Fruit fly (Drosophila melanogaster) whole organism, embryonic: ENCODE data around the gene miple1.

ENCODE experiments used
- CG1024 ChIP-seq: fragments of 200-800 bp; sonication (Bioruptor generic); IDR thresholded peaks from 2 replicates; pipeline ENCODE4 v1.3.6; 2022; ENCODE audit warnings: missing biosample characterization, missing genetic modification characterization
- CG12236 ChIP-seq: fragments of 200-800 bp; sonication (Bioruptor generic); optimal IDR thresholded peaks from 2 replicates; lab custom pipeline; 2016; ENCODE audit warnings: missing biosample characterization, missing genetic modification characterization
- CG12299 ChIP-seq: fragments of 200-800 bp; sonication (Bioruptor generic); optimal IDR thresholded peaks from 2 replicates; lab custom pipeline; 2018; ENCODE audit warnings: missing biosample characterization, mild to moderate bottlenecking, missing genetic modification characterization
- CG13424 ChIP-seq: fragments of 200-800 bp; sonication (Bioruptor generic); optimal IDR thresholded peaks from 2 replicates; lab custom pipeline; 2019; ENCODE audit warnings: missing biosample characterization, mild to moderate bottlenecking, missing genetic modification characterization, moderate library complexity
- CG13775 ChIP-seq: fragments of 200-800 bp; sonication (Bioruptor generic); optimal IDR thresholded peaks from 3 replicates; lab custom pipeline; 2017; ENCODE audit warnings: missing biosample characterization, mild to moderate bottlenecking, missing genetic modification characterization
- CG14710 ChIP-seq: fragments of 200-800 bp; sonication (Bioruptor generic); optimal IDR thresholded peaks from 3 replicates; lab custom pipeline; 2019; ENCODE audit warnings: missing biosample characterization, mild to moderate bottlenecking, missing genetic modification characterization, moderate library complexity
- CG15601 ChIP-seq: fragments of 200-800 bp; sonication (Bioruptor generic); optimal IDR thresholded peaks from 3 replicates; lab custom pipeline; 2019; ENCODE audit warnings: missing biosample characterization, mild to moderate bottlenecking, missing genetic modification characterization, moderate library complexity
- CG16863 ChIP-seq: fragments of 200-800 bp; sonication (Bioruptor generic); optimal IDR thresholded peaks from 3 replicates; lab custom pipeline; 2016; ENCODE audit warnings: missing biosample characterization, missing genetic modification characterization
- CG17361 ChIP-seq: fragments of 200-800 bp; sonication (Bioruptor generic); IDR thresholded peaks from 3 replicates; pipeline ENCODE4 v1.3.6; 2022; ENCODE audit warnings: missing biosample characterization, missing genetic modification characterization
- CG1832 ChIP-seq: fragments of 200-800 bp; sonication (Bioruptor generic); optimal IDR thresholded peaks from 2 replicates; lab custom pipeline; 2017; ENCODE audit warnings: missing biosample characterization, mild to moderate bottlenecking, missing genetic modification characterization, inconsistent platforms
- CG2129 ChIP-seq: fragments of 200-800 bp; sonication (Bioruptor generic); IDR thresholded peaks from 2 replicates; pipeline ENCODE4 v1.3.6; 2022; ENCODE audit warnings: missing biosample characterization, missing genetic modification characterization; ENCODE audit not compliant: partially characterized antibody
- CG2875 ChIP-seq: fragments of 200-800 bp; sonication (Bioruptor generic); optimal IDR thresholded peaks from 2 replicates; lab custom pipeline; 2017; ENCODE audit warnings: missing biosample characterization, mild to moderate bottlenecking, missing genetic modification characterization, missing genetic modification reagents
- CG4820 ChIP-seq: fragments of 200-800 bp; sonication (Bioruptor generic); optimal IDR thresholded peaks from 3 replicates; lab custom pipeline; 2016; ENCODE audit warnings: missing biosample characterization, missing genetic modification characterization
- CG6175 ChIP-seq: fragments of 200-800 bp; sonication (Bioruptor generic); IDR thresholded peaks from 3 replicates; pipeline ENCODE4 v1.3.6; 2022; ENCODE audit warnings: missing biosample characterization, missing genetic modification characterization
- CG6254 ChIP-seq: fragments of 200-800 bp; sonication (Bioruptor generic); optimal IDR thresholded peaks from 3 replicates; lab custom pipeline; 2017; ENCODE audit warnings: mild to moderate bottlenecking, missing biosample characterization, missing genetic modification reagents, missing genetic modification characterization
- CG6791 ChIP-seq: fragments of 200-800 bp; sonication (Bioruptor generic); IDR thresholded peaks from 3 replicates; pipeline ENCODE4 v1.3.6; 2022; ENCODE audit warnings: missing biosample characterization, missing genetic modification characterization; ENCODE audit not compliant: partially characterized antibody
- CHES-1-like ChIP-seq: fragments of 200-800 bp; sonication (Bioruptor generic); optimal IDR thresholded peaks from 2 replicates; lab custom pipeline; 2016; ENCODE audit warnings: missing biosample characterization, missing genetic modification characterization
- CoRest ChIP-seq: fragments of 200-800 bp; sonication (Bioruptor generic); optimal IDR thresholded peaks from 3 replicates; lab custom pipeline; 2018; ENCODE audit warnings: missing biosample characterization, mild to moderate bottlenecking, missing genetic modification characterization, moderate library complexity
- ERR ChIP-seq: fragments of 200-800 bp; sonication (Bioruptor generic); optimal IDR thresholded peaks from 2 replicates; lab custom pipeline; 2016; ENCODE audit warnings: missing biosample characterization, missing genetic modification characterization
- H2.0 ChIP-seq: fragments of 200-800 bp; sonication (Bioruptor generic); IDR thresholded peaks from 2 replicates; pipeline ENCODE4 v1.3.6; 2022; ENCODE audit warnings: missing biosample characterization, missing genetic modification characterization
- Hr51 ChIP-seq, 2 experiments: fragments of 200-800 bp; sonication (Bioruptor generic); optimal IDR thresholded peaks; 2 replicates in 1 of 2; 3 replicates in 1 of 2; lab custom pipeline; 2016 to 2018; ENCODE audit warnings: missing biosample characterization in 2 of 2, missing genetic modification characterization in 2 of 2, mild to moderate bottlenecking in 1 of 2, moderate library complexity in 1 of 2
- PHDP ChIP-seq: fragments of 200-800 bp; sonication (Bioruptor generic); optimal IDR thresholded peaks from 3 replicates; lab custom pipeline; 2018; ENCODE audit warnings: missing biosample characterization, mild to moderate bottlenecking, missing genetic modification characterization, moderate library complexity
- Ravus ChIP-seq: fragments of 200-800 bp; sonication (Bioruptor generic); IDR thresholded peaks from 2 replicates; pipeline ENCODE4 v1.3.6; 2022; ENCODE audit warnings: missing biosample characterization, missing genetic modification characterization
- Side ChIP-seq: fragments of 200-800 bp; sonication (Bioruptor generic); optimal IDR thresholded peaks from 2 replicates; lab custom pipeline; 2016; ENCODE audit warnings: missing biosample characterization, missing genetic modification characterization
- Sox100B ChIP-seq: fragments of 200-800 bp; sonication (Bioruptor generic); optimal IDR thresholded peaks from 3 replicates; lab custom pipeline; 2018; ENCODE audit warnings: missing biosample characterization, mild to moderate bottlenecking, missing genetic modification characterization
- Taf1 ChIP-seq: fragments of 200-800 bp; sonication (Bioruptor generic); IDR thresholded peaks from 2 replicates; pipeline ENCODE4 v1.3.6; 2022; ENCODE audit warnings: missing biosample characterization, missing genetic modification characterization
- Trl ChIP-seq, 3 experiments: fragments of >200 bp in 2 of 3; fragments of 200-800 bp in 1 of 3; sonication (Bioruptor generic) in 1 of 3; optimal IDR thresholded peaks; 2 replicates in 1 of 3; 3 replicates in 2 of 3; lab custom pipeline; 2016 to 2017; ENCODE audit warnings: missing biosample characterization in 1 of 3, missing genetic modification characterization in 1 of 3
- Xrp1 ChIP-seq: fragments of 200-800 bp; sonication (Bioruptor generic); IDR thresholded peaks from 2 replicates; pipeline ENCODE4 v1.3.6; 2022; ENCODE audit warnings: missing biosample characterization, missing genetic modification characterization
- bcd ChIP-seq: fragments of 200-800 bp; sonication (Bioruptor generic); optimal IDR thresholded peaks from 2 replicates; lab custom pipeline; 2017; ENCODE audit warnings: missing biosample characterization, mild to moderate bottlenecking, missing genetic modification characterization
- bigmax ChIP-seq: fragments of 200-800 bp; sonication (Bioruptor generic); optimal IDR thresholded peaks from 2 replicates; lab custom pipeline; 2018; ENCODE audit warnings: missing biosample characterization, mild to moderate bottlenecking, missing genetic modification characterization
- chinmo ChIP-seq: fragments of 200-800 bp; sonication (Bioruptor generic); IDR thresholded peaks from 4 replicates; pipeline ENCODE4 v1.3.6; 2022; ENCODE audit warnings: missing biosample characterization, missing genetic modification characterization; ENCODE audit not compliant: partially characterized antibody
- danr ChIP-seq: fragments of 200-800 bp; sonication (Bioruptor generic); IDR thresholded peaks from 2 replicates; pipeline ENCODE4 v1.3.6; 2022; ENCODE audit warnings: missing biosample characterization, missing genetic modification characterization
- en ChIP-seq: fragments of 200-800 bp; sonication (Bioruptor generic); optimal IDR thresholded peaks from 2 replicates; lab custom pipeline; 2016; ENCODE audit warnings: missing biosample characterization, missing genetic modification characterization
- ham ChIP-seq: fragments of 200-800 bp; sonication (Bioruptor generic); IDR thresholded peaks from 2 replicates; pipeline ENCODE4 v1.3.6; 2022; ENCODE audit warnings: missing biosample characterization, missing genetic modification characterization
- lab ChIP-seq: fragments of 200-800 bp; sonication (Bioruptor generic); optimal IDR thresholded peaks from 3 replicates; lab custom pipeline; 2017; ENCODE audit warnings: missing biosample characterization, missing genetic modification characterization, mild to moderate bottlenecking, moderate library complexity, missing genetic modification reagents
- lbe ChIP-seq: fragments of 200-800 bp; sonication (Bioruptor generic); optimal IDR thresholded peaks from 2 replicates; lab custom pipeline; 2016; ENCODE audit warnings: missing biosample characterization, mild to moderate bottlenecking, missing genetic modification characterization
- lola ChIP-seq, 3 experiments: fragments of >200 bp in 2 of 3; fragments of 200-800 bp in 1 of 3; sonication (Bioruptor generic) in 1 of 3; optimal IDR thresholded peaks; 2 replicates each; lab custom pipeline; 2017 to 2019; ENCODE audit warnings: missing biosample characterization in 3 of 3, missing genetic modification characterization in 3 of 3, mild to moderate bottlenecking in 1 of 3, moderate library complexity in 1 of 3
- pfk ChIP-seq: fragments of 200-800 bp; sonication (Bioruptor generic); optimal IDR thresholded peaks from 2 replicates; lab custom pipeline; 2018; ENCODE audit warnings: missing biosample characterization, mild to moderate bottlenecking, missing genetic modification characterization, moderate library complexity
- schlank ChIP-seq: fragments of 200-800 bp; sonication (Bioruptor generic); optimal IDR thresholded peaks from 2 replicates; lab custom pipeline; 2018; ENCODE audit warnings: missing biosample characterization, mild to moderate bottlenecking, missing genetic modification characterization
- sens ChIP-seq: fragments of 200-800 bp; sonication (Bioruptor generic); peaks from one replicate; lab custom pipeline; 2016; ENCODE audit warnings: missing biosample characterization, missing genetic modification characterization
- seq ChIP-seq: fragments of 200-800 bp; sonication (Bioruptor generic); IDR thresholded peaks from 2 replicates; pipeline ENCODE4 v1.3.6; 2022; ENCODE audit warnings: missing biosample characterization, missing genetic modification characterization
- sna ChIP-seq: fragments of 200-800 bp; sonication (Bioruptor generic); IDR thresholded peaks from 2 replicates; pipeline ENCODE4 v1.3.6; 2022; ENCODE audit warnings: missing biosample characterization, missing genetic modification characterization; ENCODE audit not compliant: partially characterized antibody
- sob ChIP-seq: fragments of 200-800 bp; sonication (Bioruptor generic); IDR thresholded peaks from 2 replicates; pipeline ENCODE4 v1.3.6; 2022; ENCODE audit warnings: missing biosample characterization, missing genetic modification characterization
- tin ChIP-seq: fragments of 200-800 bp; sonication (Bioruptor generic); optimal IDR thresholded peaks from 3 replicates; lab custom pipeline; 2016; ENCODE audit warnings: missing biosample characterization, missing genetic modification characterization
- trem ChIP-seq: fragments of 200-800 bp; optimal IDR thresholded peaks from 3 replicates; lab custom pipeline; 2019; ENCODE audit warnings: missing biosample characterization, mild to moderate bottlenecking, missing genetic modification characterization, moderate library complexity
- trh ChIP-seq: fragments of 200-800 bp; sonication (Bioruptor generic); optimal IDR thresholded peaks from 2 replicates; lab custom pipeline; 2016; ENCODE audit warnings: missing biosample characterization, missing genetic modification characterization
- ttk ChIP-seq: fragments of 200-800 bp; sonication (Bioruptor generic); IDR thresholded peaks from 2 replicates; pipeline ENCODE4 v2.1.2; 2022; ENCODE audit warnings: missing biosample characterization, missing genetic modification characterization
- twi ChIP-seq: fragments of 200-800 bp; optimal IDR thresholded peaks from 2 replicates; lab custom pipeline; 2019; ENCODE audit warnings: missing biosample characterization, mild to moderate bottlenecking, missing genetic modification characterization, moderate library complexity
- wek ChIP-seq: fragments of 200-800 bp; sonication (Bioruptor generic); optimal IDR thresholded peaks from 3 replicates; lab custom pipeline; 2018; ENCODE audit warnings: missing biosample characterization, mild to moderate bottlenecking, missing genetic modification characterization, moderate library complexity

Gene miple1

dm6 chr3L:294841-295408, 27.8 kb downstream of the miple1 start (continued):
- no peak for TF ChIP-seq CG2129
- TF ChIP-seq sob (GFP tag; lab: Robert Waterston, UW): no peak
- TF ChIP-seq CG6175: no peak
- TF ChIP-seq chinmo: 0 out of 4 replicates have a peak, but pooled peaks have one; percentile 63
- no peak for TF ChIP-seq CG12299
- no peak for TF ChIP-seq CG12236 (GFP tag; lab: Kevin White, UChicago)
- TF ChIP-seq ERR (GFP tag; lab: Kevin White, UChicago): no peak
- no peak for TF ChIP-seq sna (GFP tag; lab: Robert Waterston, UW)
- TF ChIP-seq trem (tag; lab: Kevin White, UChicago): peak; percentile 36
- peak; percentile 40 for TF ChIP-seq CoRest (tag; lab: Kevin White, UChicago)
- TF ChIP-seq CG13775 (GFP tag; lab: Kevin White, UChicago): peak; percentile 25
- peak; percentile 70 for TF ChIP-seq CG14710
- no peak for TF ChIP-seq Trl (optimal IDR thresholded peaks at IDR 0.05; lab: Kevin White, UChicago)
- no peak for TF ChIP-seq Trl (GFP tag; optimal IDR thresholded peaks at IDR 0.05; lab: Kevin White, UChicago)
- peak; percentile 28 for TF ChIP-seq CG13424 (tag; lab: Kevin White, UChicago)
- no peak for TF ChIP-seq Hr51 (GFP tag; optimal IDR thresholded peaks at IDR 0.05; lab: Kevin White, UChicago)
- TF ChIP-seq seq (GFP tag; lab: Robert Waterston, UW): no peak
- no peak for TF ChIP-seq schlank
- TF ChIP-seq trh (GFP tag; lab: Kevin White, UChicago): no peak
- peak; percentile 2 for TF ChIP-seq bcd (GFP tag; lab: Kevin White, UChicago)
- TF ChIP-seq CG4820 (GFP tag; lab: Kevin White, UChicago): peak; percentile 27
- no peak for TF ChIP-seq lbe (GFP tag; lab: Kevin White, UChicago)
- TF ChIP-seq en (GFP tag; lab: Kevin White, UChicago): no peak
- TF ChIP-seq Ravus (GFP tag; lab: Robert Waterston, UW): no peak
- TF ChIP-seq danr (GFP tag; lab: Robert Waterston, UW): no peak
- TF ChIP-seq Xrp1 (GFP tag; lab: Robert Waterston, UW): peak; percentile 49; the same call in 1 of the 2 replicates
- no peak for TF ChIP-seq bigmax (GFP tag; lab: Kevin White, UChicago)
- TF ChIP-seq CHES-1-like (GFP tag; lab: Kevin White, UChicago): peak; percentile 8
- peak in 1 of 3 experiments; percentile 71 for TF ChIP-seq lola (GFP tag; optimal IDR thresholded peaks at IDR 0.05; lab: Kevin White, UChicago)
- no peak for TF ChIP-seq pfk (GFP tag; lab: Kevin White, UChicago)
- no peak for TF ChIP-seq CG6791 (GFP tag; lab: Robert Waterston, UW)
- no peak for TF ChIP-seq wek (GFP tag; lab: Kevin White, UChicago)
- TF ChIP-seq CG1832: no peak
- TF ChIP-seq lab (GFP tag; lab: Kevin White, UChicago): no peak
- no peak for TF ChIP-seq Taf1
- TF ChIP-seq ham: no peak
- TF ChIP-seq CG16863: peak; percentile 31
- no peak for TF ChIP-seq CG1024 (GFP tag; lab: Robert Waterston, UW)
- peak; percentile 91 for TF ChIP-seq sens (GFP tag; lab: Kevin White, UChicago)
- peak; percentile 21 for TF ChIP-seq CG6254
- TF ChIP-seq CG17361: peak; percentile 64
- TF ChIP-seq H2.0: no peak
- peak; percentile 31 for TF ChIP-seq CG2875 (GFP tag; lab: Kevin White, UChicago)
- TF ChIP-seq tin: peak; percentile 42
- peak; percentile 20 for TF ChIP-seq Side (GFP tag; lab: Kevin White, UChicago)
- peak; percentile 54 for TF ChIP-seq CG15601
- TF ChIP-seq twi (tag; lab: Kevin White, UChicago): peak; percentile 95
- no peak for TF ChIP-seq Sox100B (GFP tag; lab: Kevin White, UChicago)
- no peak for TF ChIP-seq ttk (GFP tag; lab: Robert Waterston, UW)
- peak; percentile 15 for TF ChIP-seq PHDP (tag; lab: Kevin White, UChicago)
